Fruit fly (Drosophila melanogaster): ENCODE measurements around the gene spen.

DNA sequence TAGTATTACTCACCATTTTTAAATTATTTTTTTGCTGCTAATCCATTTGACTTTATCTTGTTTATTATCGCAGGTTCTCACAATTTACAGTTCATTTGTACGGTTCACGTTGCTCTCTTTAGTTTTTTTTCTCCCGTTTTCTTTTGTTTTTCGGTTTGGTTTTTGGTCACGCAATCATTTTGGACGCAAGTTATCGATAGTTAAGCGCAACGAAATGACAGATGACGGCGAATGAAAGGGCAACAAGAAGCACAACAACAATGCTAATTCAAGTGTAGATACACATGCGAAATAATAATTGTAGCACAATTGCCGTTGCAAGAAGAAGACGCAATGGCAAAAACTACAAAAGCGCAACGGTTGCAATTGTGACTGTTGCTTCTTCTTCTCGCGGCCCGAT is 89.8 kb downstream of the spen start:
- TF ChIP-seq CG8478 (optimal IDR thresholded peaks at IDR 0.05) (no peak), CTCF (optimal IDR thresholded peaks at IDR 0.05) (no peak)
